Worm (Caenorhabditis elegans) whole organism, mixed stage, embryonic: ENCODE results near the gene K06H6.2.

Source experiments
- M03D4.4 ChIP-seq: sonication (generic microtip); optimal IDR thresholded peaks from 2 replicates; lab custom pipeline; 2017; ENCODE audit warnings: mild to moderate bottlenecking, missing genetic modification characterization, missing compliant biosample characterization
- bed-3 ChIP-seq: fragments of 200-800 bp; sonication (Bioruptor generic); optimal IDR thresholded peaks from 3 replicates; lab custom pipeline; 2018; ENCODE audit warnings: mild to moderate bottlenecking, missing genetic modification characterization, moderate library complexity, missing compliant biosample characterization
- blmp-1 ChIP-seq: fragments of 150-350 bp; optimal IDR thresholded peaks from 2 replicates; lab custom pipeline; 2014; ENCODE audit warnings: missing biosample characterization, missing genetic modification characterization
- ceh-43 ChIP-seq: fragments of 200-800 bp; sonication (Bioruptor generic); optimal IDR thresholded peaks from 2 replicates; lab custom pipeline; 2018; ENCODE audit warnings: mild to moderate bottlenecking, missing genetic modification characterization, moderate library complexity, missing compliant biosample characterization
- ceh-83 ChIP-seq: fragments of 200-800 bp; sonication (Bioruptor generic); optimal IDR thresholded peaks from 2 replicates; lab custom pipeline; 2018; ENCODE audit warnings: mild to moderate bottlenecking, missing genetic modification characterization, missing compliant biosample characterization
- ces-1 ChIP-seq: fragments of 150-350 bp; optimal IDR thresholded peaks from 2 replicates; lab custom pipeline; 2014; ENCODE audit warnings: missing biosample characterization, missing genetic modification reagents, missing genetic modification characterization
- cnd-1 ChIP-seq: fragments of 200-800 bp; sonication (Bioruptor generic); optimal IDR thresholded peaks from 2 replicates; lab custom pipeline; 2018; ENCODE audit warnings: mild to moderate bottlenecking, missing genetic modification characterization, missing compliant biosample characterization
- drap-1 ChIP-seq: fragments of 200-800 bp; sonication (Bioruptor generic); optimal IDR thresholded peaks from 3 replicates; lab custom pipeline; 2018; ENCODE audit warnings: mild to moderate bottlenecking, missing genetic modification characterization, missing compliant biosample characterization
- elt-1 ChIP-seq: sonication (generic microtip); optimal IDR thresholded peaks from 2 replicates; lab custom pipeline; 2017; ENCODE audit warnings: missing genetic modification characterization, mild to moderate bottlenecking, missing compliant biosample characterization, antibody characterized with exemption, moderate library complexity, borderline replicate concordance; ENCODE audit not compliant: insufficient read depth
- flh-1 ChIP-seq: fragments of 200-800 bp; sonication (Bioruptor generic); optimal IDR thresholded peaks from 2 replicates; lab custom pipeline; 2018; ENCODE audit warnings: mild to moderate bottlenecking, missing genetic modification characterization, moderate library complexity, missing compliant biosample characterization
- ham-2 ChIP-seq: fragments of 200-800 bp; sonication (Bioruptor generic); optimal IDR thresholded peaks from 2 replicates; lab custom pipeline; 2018; ENCODE audit warnings: mild to moderate bottlenecking, missing genetic modification characterization, missing compliant biosample characterization
- hlh-1 ChIP-seq: fragments of 150-350 bp; optimal IDR thresholded peaks from 2 replicates; lab custom pipeline; 2014; ENCODE audit warnings: missing biosample characterization, missing genetic modification reagents, missing genetic modification characterization
- lin-13 ChIP-seq: fragments of 150-350 bp; optimal IDR thresholded peaks from 2 replicates; lab custom pipeline; 2014; ENCODE audit warnings: missing biosample characterization, missing genetic modification characterization
- lin-32 ChIP-seq: fragments of 200-800 bp; sonication (Bioruptor generic); optimal IDR thresholded peaks from 2 replicates; lab custom pipeline; 2018; ENCODE audit warnings: mild to moderate bottlenecking, missing genetic modification characterization, missing compliant biosample characterization
- lsy-2 ChIP-seq: fragments of 150-350 bp; optimal IDR thresholded peaks from 2 replicates; lab custom pipeline; 2014; ENCODE audit warnings: missing biosample characterization, missing genetic modification characterization
- mab-5 ChIP-seq: fragments of 150-350 bp; optimal IDR thresholded peaks from 2 replicates; lab custom pipeline; 2014; ENCODE audit warnings: missing biosample characterization, missing genetic modification characterization
- mep-1 ChIP-seq: fragments of 150-350 bp; optimal IDR thresholded peaks from 2 replicates; lab custom pipeline; 2017; ENCODE audit warnings: missing biosample characterization, missing genetic modification reagents, missing genetic modification characterization, inconsistent platforms
- mls-2 ChIP-seq: sonication (generic microtip); optimal IDR thresholded peaks from 2 replicates; lab custom pipeline; 2016; ENCODE audit warnings: mild to moderate bottlenecking, missing genetic modification characterization, moderate library complexity, missing compliant biosample characterization
- nhr-12 ChIP-seq: fragments of 150-350 bp; optimal IDR thresholded peaks from 2 replicates; lab custom pipeline; 2014; ENCODE audit warnings: missing biosample characterization, missing genetic modification characterization
- nhr-2 ChIP-seq: fragments of 150-350 bp; optimal IDR thresholded peaks from 2 replicates; lab custom pipeline; 2014; ENCODE audit warnings: missing biosample characterization, missing genetic modification characterization
- nhr-237 ChIP-seq: fragments of 150-350 bp; optimal IDR thresholded peaks from 2 replicates; lab custom pipeline; 2014; ENCODE audit warnings: missing biosample characterization, missing genetic modification characterization
- nhr-28 ChIP-seq: fragments of 150-350 bp; optimal IDR thresholded peaks from 2 replicates; lab custom pipeline; 2014; ENCODE audit warnings: missing biosample characterization, missing genetic modification characterization
- nhr-76 ChIP-seq: sonication (generic microtip); optimal IDR thresholded peaks from 2 replicates; lab custom pipeline; 2017; ENCODE audit warnings: missing biosample characterization, missing genetic modification characterization
- pha-4 ChIP-seq: fragments of 150-350 bp; optimal IDR thresholded peaks from 2 replicates; lab custom pipeline; 2018; ENCODE audit warnings: missing biosample characterization, missing genetic modification reagents, missing genetic modification characterization
- snpc-4 ChIP-seq: fragments of 150-350 bp; optimal IDR thresholded peaks from 2 replicates; lab custom pipeline; 2014; ENCODE audit warnings: missing biosample characterization, missing genetic modification characterization
- sptf-1 ChIP-seq: sonication (generic microtip); optimal IDR thresholded peaks from 2 replicates; lab custom pipeline; 2017; ENCODE audit warnings: mild to moderate bottlenecking, missing genetic modification characterization, moderate library complexity, missing compliant biosample characterization
- tbx-8 ChIP-seq: fragments of 200-800 bp; sonication (Bioruptor generic); optimal IDR thresholded peaks from 2 replicates; lab custom pipeline; 2018; ENCODE audit warnings: mild to moderate bottlenecking, missing genetic modification characterization, moderate library complexity, missing compliant biosample characterization
- unc-120 ChIP-seq: sonication (generic microtip); optimal IDR thresholded peaks from 2 replicates; lab custom pipeline; 2017; ENCODE audit warnings: missing genetic modification characterization, missing compliant biosample characterization; ENCODE audit not compliant: poor library complexity, severe bottlenecking
- unc-39 ChIP-seq: fragments of 150-350 bp; optimal IDR thresholded peaks from 2 replicates; lab custom pipeline; 2014; ENCODE audit warnings: missing biosample characterization, missing genetic modification characterization
- unc-62 ChIP-seq: fragments of 150-350 bp; optimal IDR thresholded peaks from 2 replicates; lab custom pipeline; 2014; ENCODE audit warnings: missing biosample characterization, missing genetic modification reagents, missing genetic modification characterization

K06H6.2 gene

DNA sequence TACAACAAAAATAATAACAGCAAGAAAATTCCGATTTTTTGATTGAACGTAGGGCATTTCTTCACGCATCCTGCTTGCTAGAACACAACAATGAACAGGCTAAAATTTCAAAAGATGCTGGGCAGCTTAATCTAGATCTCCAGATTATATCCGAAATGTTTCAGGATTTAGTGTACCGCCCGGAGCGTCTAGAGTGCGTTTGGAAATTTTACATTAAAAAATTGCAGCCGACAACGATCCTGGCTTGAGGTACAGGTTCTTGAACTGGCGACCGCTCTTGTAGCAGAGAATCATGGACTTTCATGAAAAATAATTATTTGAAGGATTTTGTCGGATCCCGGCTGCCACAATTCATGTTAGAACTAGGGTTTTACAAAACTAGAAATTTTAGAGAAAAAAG lies 37.6 kb upstream of the K06H6.2 start, which contains the start of gene C14C6.6:
Gene C14C6.6 (minus strand): TSS at position 101 of the 400 bp plus-strand sequence.
- no peak for TF ChIP-seq nhr-2 (tag; lab: Kevin White, UChicago)
- TF ChIP-seq nhr-12 = no peak
- TF ChIP-seq nhr-76 (tag; lab: Kevin White, UChicago) = no peak
- no peak for TF ChIP-seq bed-3 (GFP tag; lab: Kevin White, UChicago)
- no peak for TF ChIP-seq nhr-28
- no peak for TF ChIP-seq mab-5 (tag; lab: Kevin White, UChicago)
- no peak for TF ChIP-seq snpc-4 (tag; lab: Kevin White, UChicago)
- TF ChIP-seq drap-1 (GFP tag; lab: Kevin White, UChicago) = no peak
- no peak for TF ChIP-seq blmp-1 (tag; lab: Kevin White, UChicago)
- TF ChIP-seq lin-13 (tag; lab: Kevin White, UChicago) = no peak
- TF ChIP-seq nhr-237 (tag; lab: Kevin White, UChicago) = no peak
- no peak for TF ChIP-seq ham-2 (GFP tag; lab: Kevin White, UChicago)
- no peak for TF ChIP-seq tbx-8
- TF ChIP-seq, all 35 proteins: peak for 0

DNA sequence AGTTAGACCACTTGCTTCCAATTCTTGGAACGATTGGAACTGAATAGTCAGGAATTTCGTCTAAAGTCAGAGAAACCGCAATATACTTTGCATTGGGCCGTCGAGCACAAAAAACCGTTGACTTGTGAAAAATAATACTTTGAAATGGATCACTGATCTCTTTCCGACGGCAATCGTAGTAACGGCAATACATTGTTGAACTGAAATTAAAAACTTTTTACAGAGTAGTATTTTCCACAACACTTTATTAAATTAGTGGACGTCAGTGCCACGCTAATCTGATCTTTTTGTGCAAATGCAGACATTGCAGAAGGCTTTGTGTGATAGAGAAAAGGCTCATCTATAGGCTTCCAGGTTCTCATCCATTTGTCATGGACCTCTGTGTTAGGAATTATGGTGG lies 33.2 kb upstream of the K06H6.2 start:
- TF ChIP-seq hlh-1 = no peak
- TF ChIP-seq nhr-28 = no peak
- no peak for TF ChIP-seq sptf-1
- TF ChIP-seq pha-4 (tag; lab: Kevin White, UChicago) = no peak
- TF ChIP-seq lsy-2 = no peak
- TF ChIP-seq cnd-1 (tag; lab: Kevin White, UChicago) = no peak
- TF ChIP-seq unc-39 (tag; lab: Kevin White, UChicago) = no peak
- no peak for TF ChIP-seq mep-1 (tag; lab: Kevin White, UChicago)

- no peak for TF ChIP-seq ceh-43
- no peak for TF ChIP-seq cnd-1 (tag; lab: Kevin White, UChicago)
- no peak for TF ChIP-seq unc-62
- TF ChIP-seq mls-2 = no peak
- TF ChIP-seq drap-1 (GFP tag; lab: Kevin White, UChicago) = no peak
- no peak for TF ChIP-seq ces-1 (GFP tag; lab: Kevin White, UChicago)
Observed at ce11 chrV:553067-553466, 32.5 kb upstream of the K06H6.2 start, which contains the start of gene C14C6.8. Gene C14C6.8 (minus strand): TSS chrV:553167.

- no peak for TF ChIP-seq lin-13 (tag; lab: Kevin White, UChicago)
- TF ChIP-seq tbx-8 = no peak
- TF ChIP-seq cnd-1 (tag; lab: Kevin White, UChicago) = no peak
- no peak for TF ChIP-seq flh-1 (GFP tag; lab: Kevin White, UChicago)
- TF ChIP-seq mls-2 = no peak
- TF ChIP-seq nhr-76 (tag; lab: Kevin White, UChicago) = no peak
- TF ChIP-seq bed-3 (GFP tag; lab: Kevin White, UChicago) = no peak
- no peak for TF ChIP-seq unc-39 (tag; lab: Kevin White, UChicago)
- TF ChIP-seq sptf-1 = no peak
Observed at ce11 chrV:556055-556454, 29.5 kb upstream of the K06H6.2 start, which contains the start of gene srx-8. Gene srx-8 (minus strand): TSS chrV:556155.

DNA sequence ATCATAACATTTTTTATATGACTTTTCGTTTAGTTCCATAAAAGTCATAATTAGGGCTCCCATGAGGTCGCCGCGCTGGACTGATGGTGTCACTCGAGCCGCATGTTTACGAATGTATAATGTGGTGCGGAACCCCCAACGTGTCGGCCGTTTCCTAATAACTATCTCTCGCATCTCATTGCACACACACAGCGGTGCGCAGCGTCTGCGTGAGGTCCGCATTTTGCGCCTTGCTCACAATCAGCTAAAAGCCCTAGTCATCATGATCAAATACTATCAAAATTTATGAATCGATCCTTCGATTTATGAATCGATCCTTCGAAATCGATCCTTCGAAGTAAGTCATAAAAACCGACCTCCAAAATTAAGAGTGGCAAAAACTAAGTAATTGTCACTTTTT lies 25.6 kb upstream of the K06H6.2 start, which contains the start of gene srx-7:
Gene srx-7 (plus strand): TSS at position 256 of the 400 bp plus-strand sequence.
- TF ChIP-seq nhr-28 (no peak), cnd-1 (tag; lab: Kevin White, UChicago) (no peak), ceh-83 (GFP tag; lab: Kevin White, UChicago) (no peak), unc-120 (no peak), pha-4 (tag; lab: Kevin White, UChicago) (no peak), elt-1 (tag; lab: Kevin White, UChicago) (no peak), hlh-1 (no peak), snpc-4 (tag; lab: Kevin White, UChicago) (no peak), M03D4.4 (tag; lab: Kevin White, UChicago) (no peak), nhr-12 (no peak), ceh-43 (no peak), nhr-76 (tag; lab: Kevin White, UChicago) (no peak), flh-1 (GFP tag; lab: Kevin White, UChicago) (no peak), mls-2 (no peak)

- TF ChIP-seq bed-3 (GFP tag; lab: Kevin White, UChicago) (no peak), lin-32 (GFP tag; lab: Kevin White, UChicago) (no peak), unc-120 (no peak), mls-2 (no peak), mab-5 (tag; lab: Kevin White, UChicago) (no peak), nhr-12 (no peak), nhr-237 (tag; lab: Kevin White, UChicago) (no peak)
Observed at ce11 chrV:562834-563233, 22.7 kb upstream of the K06H6.2 start, which contains the start of gene C14C6.2. Gene C14C6.2 (plus strand): TSS chrV:563134.
